Worm (Caenorhabditis elegans) whole organism, dauer: ENCODE data around the gene C17A2.4.

Experiments used
- unc-62 ChIP-seq: sonication (generic microtip); optimal IDR thresholded peaks from 2 replicates; lab custom pipeline; 2017; ENCODE audit warnings: missing biosample characterization, missing genetic modification reagents, missing genetic modification characterization

The C17A2.4 gene

ce11 chrII:3832383-3832782 lies 7.3 kb upstream of the C17A2.4 start, which contains the start of gene F54D10.9:
Gene F54D10.9, minus strand, starts transcription at chrII:3832483.
- no peak for TF ChIP-seq unc-62 (GFP tag; lab: Kevin White, UChicago)

ce11 chrII:3835915-3836314 lies 3.7 kb upstream of the C17A2.4 start, which contains the start of gene oac-4:
Gene oac-4, minus strand, starts transcription at chrII:3836015.
- no peak for TF ChIP-seq unc-62 (GFP tag; lab: Kevin White, UChicago)

ce11 chrII:3843305-3843704 lies 3.6 kb downstream of the C17A2.4 start, which contains the start of the genes C17A2.7 and C17A2.3:
Gene C17A2.7, minus strand, starts transcription at chrII:3843405.
Gene C17A2.3, plus strand, starts transcription at chrII:3843609.
- no peak for TF ChIP-seq unc-62 (GFP tag; lab: Kevin White, UChicago)

ce11 chrII:3846028-3846427 lies 6.4 kb downstream of the C17A2.4 start, which contains the start of gene C17A2.2:
Gene C17A2.2, plus strand, starts transcription at chrII:3846328.
- no peak for TF ChIP-seq unc-62 (GFP tag; lab: Kevin White, UChicago)

ce11 chrII:3850655-3851054 lies 11.0 kb downstream of the C17A2.4 start, which contains the start of gene nhr-72:
Gene nhr-72, minus strand, starts transcription at chrII:3850755.
- no peak for TF ChIP-seq unc-62 (GFP tag; lab: Kevin White, UChicago)

ce11 chrII:3852654-3853053 lies 13.0 kb downstream of the C17A2.4 start, which contains the start of gene nhr-257:
Gene nhr-257, plus strand, starts transcription at chrII:3852954.
- no peak for TF ChIP-seq unc-62 (GFP tag; lab: Kevin White, UChicago)

ce11 chrII:3860826-3861225 lies 21.2 kb downstream of the C17A2.4 start, which contains the start of gene oac-11:
Gene oac-11, minus strand, starts transcription at chrII:3860926.
- TF ChIP-seq unc-62 (GFP tag; lab: Kevin White, UChicago): no peak

ce11 chrII:3862053-3862452 lies 22.4 kb downstream of the C17A2.4 start:
- TF ChIP-seq unc-62 (GFP tag; lab: Kevin White, UChicago): no peak

ce11 chrII:3864652-3865051 lies 25.0 kb downstream of the C17A2.4 start, which contains the start of gene nhr-261:
Gene nhr-261, minus strand, starts transcription at chrII:3864752.
- TF ChIP-seq unc-62 (GFP tag; lab: Kevin White, UChicago): no peak

ce11 chrII:3869601-3870000 lies 29.9 kb downstream of the C17A2.4 start, which contains the start of gene oac-10:
Gene oac-10, plus strand, starts transcription at chrII:3869901.
- no peak for TF ChIP-seq unc-62 (GFP tag; lab: Kevin White, UChicago)

ce11 chrII:3877127-3877526 lies 37.5 kb downstream of the C17A2.4 start, which contains the start of gene nep-3:
Gene nep-3, minus strand, starts transcription at chrII:3877227.
- no peak for TF ChIP-seq unc-62 (GFP tag; lab: Kevin White, UChicago)

- TF ChIP-seq unc-62 (GFP tag; lab: Kevin White, UChicago): no peak
Observed at ce11 chrII:3877874-3878273, 38.2 kb downstream of the C17A2.4 start, which contains the start of gene sdz-7. Gene sdz-7, minus strand, starts transcription at chrII:3877974.

- TF ChIP-seq unc-62 (GFP tag; lab: Kevin White, UChicago): no peak
Observed at ce11 chrII:3878330-3878729, 38.7 kb downstream of the C17A2.4 start, which contains the start of gene srh-250. Gene srh-250, plus strand, starts transcription at chrII:3878630.

- no peak for TF ChIP-seq unc-62 (GFP tag; lab: Kevin White, UChicago)
Observed at ce11 chrII:3879945-3880344, 40.3 kb downstream of the C17A2.4 start, which contains the start of gene nhr-166. Gene nhr-166, plus strand, starts transcription at chrII:3880245.
